Fruit fly (Drosophila melanogaster): ENCODE results near the gene Atg4a.

- TF ChIP-seq Dll (optimal IDR thresholded peaks at IDR 0.05) (no peak), usp (GFP tag; optimal IDR thresholded peaks at IDR 0.05) (no peak), pan (optimal IDR thresholded peaks at IDR 0.05) (no peak), psq (optimal IDR thresholded peaks at IDR 0.05) (no peak), EcR (GFP tag; optimal IDR thresholded peaks at IDR 0.05) (no peak)
These were observed 42.5 kb downstream of the Atg4a start for dm6 chr2L:1123078-1123818.

All from whole organism.